Fruit fly (Drosophila melanogaster) whole organism, embryonic: Measurements from ENCODE around the gene CG14034.

Source experiments
- B-H2 ChIP-seq: fragments of 200-800 bp; sonication (Bioruptor generic); optimal IDR thresholded peaks from 2 replicates; lab custom pipeline; 2018; ENCODE audit warnings: missing biosample characterization, mild to moderate bottlenecking, missing genetic modification characterization
- BtbVII ChIP-seq: fragments of 200-800 bp; sonication (Bioruptor generic); optimal IDR thresholded peaks from 3 replicates; lab custom pipeline; 2017; ENCODE audit warnings: missing biosample characterization, mild to moderate bottlenecking, missing genetic modification characterization
- CG13624 ChIP-seq: fragments of 200-800 bp; sonication (Bioruptor generic); optimal IDR thresholded peaks from 2 replicates; lab custom pipeline; 2016; ENCODE audit warnings: missing biosample characterization, missing genetic modification characterization
- CG15073 ChIP-seq: fragments of 200-800 bp; sonication (Bioruptor generic); optimal IDR thresholded peaks from 2 replicates; lab custom pipeline; 2016; ENCODE audit warnings: missing biosample characterization, missing genetic modification characterization
- CG15269 ChIP-seq: fragments of 200-800 bp; sonication (Bioruptor generic); optimal IDR thresholded peaks from 2 replicates; lab custom pipeline; 2018; ENCODE audit warnings: missing biosample characterization, mild to moderate bottlenecking, missing genetic modification characterization, moderate library complexity
- CG15479 ChIP-seq: fragments of 200-800 bp; sonication (Bioruptor generic); optimal IDR thresholded peaks from 3 replicates; lab custom pipeline; 2019; ENCODE audit warnings: missing biosample characterization, mild to moderate bottlenecking, missing genetic modification characterization, moderate library complexity
- CG17328 ChIP-seq: fragments of 200-800 bp; sonication (Bioruptor generic); IDR thresholded peaks from 2 replicates; pipeline ENCODE4 v1.3.6; 2022; ENCODE audit warnings: missing biosample characterization, missing genetic modification characterization
- CG1792 ChIP-seq: fragments of 200-800 bp; sonication (Bioruptor generic); optimal IDR thresholded peaks from 2 replicates; lab custom pipeline; 2016; ENCODE audit warnings: missing biosample characterization, missing genetic modification characterization
- CG18764 ChIP-seq: fragments of 200-800 bp; sonication (Bioruptor generic); optimal IDR thresholded peaks from 3 replicates; lab custom pipeline; 2016; ENCODE audit warnings: missing biosample characterization, missing genetic modification characterization
- CG2199 ChIP-seq: fragments of 200-800 bp; sonication (Bioruptor generic); IDR thresholded peaks from 3 replicates; pipeline ENCODE4 v1.3.6; 2022; ENCODE audit warnings: missing biosample characterization, missing genetic modification characterization
- CG2202 ChIP-seq: fragments of 200-800 bp; sonication (Bioruptor generic); optimal IDR thresholded peaks from 2 replicates; lab custom pipeline; 2018; ENCODE audit warnings: missing biosample characterization, mild to moderate bottlenecking, missing genetic modification characterization
- CG30431 ChIP-seq: fragments of 200-800 bp; sonication (Bioruptor generic); optimal IDR thresholded peaks from 2 replicates; lab custom pipeline; 2017; ENCODE audit warnings: missing biosample characterization, missing genetic modification characterization
- CG32532 ChIP-seq: fragments of 200-800 bp; sonication (Bioruptor generic); IDR thresholded peaks from 2 replicates; pipeline ENCODE4 v1.3.6; 2022; ENCODE audit warnings: missing biosample characterization, missing genetic modification characterization
- CG34376 ChIP-seq: fragments of 200-800 bp; sonication (Bioruptor generic); optimal IDR thresholded peaks from 2 replicates; lab custom pipeline; 2018; ENCODE audit warnings: missing biosample characterization, mild to moderate bottlenecking, missing genetic modification characterization
- CG5180 ChIP-seq: fragments of 200-800 bp; sonication (Bioruptor generic); optimal IDR thresholded peaks from 3 replicates; lab custom pipeline; 2017; ENCODE audit warnings: missing biosample characterization, missing genetic modification characterization, mild to moderate bottlenecking, moderate library complexity, missing genetic modification reagents
- CG5953 ChIP-seq: fragments of 200-800 bp; sonication (Bioruptor generic); IDR thresholded peaks from 2 replicates; pipeline ENCODE4 v1.3.6; 2022; ENCODE audit warnings: missing biosample characterization, missing genetic modification characterization
- CG6254 ChIP-seq: fragments of 200-800 bp; sonication (Bioruptor generic); optimal IDR thresholded peaks from 3 replicates; lab custom pipeline; 2017; ENCODE audit warnings: mild to moderate bottlenecking, missing biosample characterization, missing genetic modification reagents, missing genetic modification characterization
- CG6791 ChIP-seq: fragments of 200-800 bp; sonication (Bioruptor generic); IDR thresholded peaks from 3 replicates; pipeline ENCODE4 v1.3.6; 2022; ENCODE audit warnings: missing biosample characterization, missing genetic modification characterization; ENCODE audit not compliant: partially characterized antibody
- CG7271 ChIP-seq: fragments of 200-800 bp; sonication (Bioruptor generic); optimal IDR thresholded peaks from 2 replicates; lab custom pipeline; 2018; ENCODE audit warnings: missing biosample characterization, mild to moderate bottlenecking, missing genetic modification characterization, moderate library complexity
- CG7357 ChIP-seq: fragments of 200-800 bp; sonication (Bioruptor generic); IDR thresholded peaks from 3 replicates; pipeline ENCODE4 v1.3.6; 2022; ENCODE audit warnings: missing biosample characterization, missing genetic modification characterization
- CG8478 ChIP-seq: fragments of >200 bp; optimal IDR thresholded peaks from 2 replicates; lab custom pipeline; 2018
- CG8944 ChIP-seq: fragments of 200-800 bp; sonication (Bioruptor generic); optimal IDR thresholded peaks from 3 replicates; lab custom pipeline; 2016; ENCODE audit warnings: missing biosample characterization, missing genetic modification characterization
- D19A ChIP-seq: fragments of 200-800 bp; optimal IDR thresholded peaks from 3 replicates; lab custom pipeline; 2019; ENCODE audit warnings: missing biosample characterization, mild to moderate bottlenecking, missing genetic modification characterization, moderate library complexity
- E2f2 ChIP-seq: fragments of 200-800 bp; sonication (Bioruptor generic); IDR thresholded peaks from 2 replicates; pipeline ENCODE4 v1.3.6; 2022; ENCODE audit warnings: missing biosample characterization, missing genetic modification characterization
- Fer1 ChIP-seq: fragments of 200-800 bp; sonication (Bioruptor generic); optimal IDR thresholded peaks from 2 replicates; lab custom pipeline; 2017; ENCODE audit warnings: missing biosample characterization, mild to moderate bottlenecking, missing genetic modification characterization
- GATAe ChIP-seq: fragments of 200-800 bp; sonication (Bioruptor generic); conservative IDR thresholded peaks from 2 replicates; pipeline ENCODE4 v1.3.6; 2022; ENCODE audit warnings: missing biosample characterization, missing genetic modification characterization
- Mad ChIP-seq: fragments of 200-800 bp; sonication (Bioruptor generic); optimal IDR thresholded peaks from 2 replicates; lab custom pipeline; 2016; ENCODE audit warnings: missing biosample characterization, missing genetic modification characterization
- Med ChIP-seq: fragments of 200-800 bp; sonication (Bioruptor generic); peaks from one replicate; lab custom pipeline; 2016; ENCODE audit warnings: missing biosample characterization, missing genetic modification characterization, mild to moderate bottlenecking, inconsistent platforms, moderate library complexity
- NfI ChIP-seq: fragments of 200-800 bp; sonication (Bioruptor generic); optimal IDR thresholded peaks from 3 replicates; lab custom pipeline; 2018; ENCODE audit warnings: missing biosample characterization, mild to moderate bottlenecking, missing genetic modification characterization, moderate library complexity
- PHDP ChIP-seq: fragments of 200-800 bp; sonication (Bioruptor generic); optimal IDR thresholded peaks from 3 replicates; lab custom pipeline; 2018; ENCODE audit warnings: missing biosample characterization, mild to moderate bottlenecking, missing genetic modification characterization, moderate library complexity
- Rfx ChIP-seq: fragments of 200-800 bp; sonication (Bioruptor generic); IDR thresholded peaks from 2 replicates; pipeline ENCODE4 v1.3.6; 2022; ENCODE audit warnings: missing biosample characterization, missing genetic modification characterization
- Xbp1 ChIP-seq: fragments of 200-800 bp; sonication (Bioruptor generic); optimal IDR thresholded peaks from 3 replicates; lab custom pipeline; 2016; ENCODE audit warnings: missing biosample characterization, mild to moderate bottlenecking, missing genetic modification characterization
- ash1 ChIP-seq: fragments of 200-800 bp; sonication (Bioruptor generic); optimal IDR thresholded peaks from 2 replicates; lab custom pipeline; 2018; ENCODE audit warnings: missing biosample characterization, mild to moderate bottlenecking, missing genetic modification characterization
- bsh ChIP-seq, 2 experiments: fragments of 200-800 bp; sonication (Bioruptor generic); optimal IDR thresholded peaks; 2 replicates each; lab custom pipeline; 2017 to 2018; ENCODE audit warnings: mild to moderate bottlenecking in 2 of 2, missing biosample characterization in 2 of 2, missing genetic modification characterization in 2 of 2, moderate library complexity in 1 of 2
- chn ChIP-seq: fragments of 200-800 bp; sonication (Bioruptor generic); optimal IDR thresholded peaks from 2 replicates; lab custom pipeline; 2016; ENCODE audit warnings: missing biosample characterization, missing genetic modification characterization
- eve ChIP-seq, 2 experiments: fragments of >200 bp; optimal IDR thresholded peaks; 2 replicates each; lab custom pipeline; 2017; ENCODE audit warnings: missing biosample characterization in 2 of 2, missing genetic modification characterization in 2 of 2
- fd102C ChIP-seq: fragments of 200-800 bp; sonication (Bioruptor generic); optimal IDR thresholded peaks from 2 replicates; lab custom pipeline; 2018; ENCODE audit warnings: missing biosample characterization, mild to moderate bottlenecking, missing genetic modification characterization, moderate library complexity
- gce ChIP-seq: fragments of 200-800 bp; sonication (Bioruptor generic); IDR thresholded peaks from 3 replicates; pipeline ENCODE4 v1.3.6; 2022; ENCODE audit warnings: missing biosample characterization, missing genetic modification characterization
- gsb ChIP-seq: fragments of 200-800 bp; sonication (Bioruptor generic); IDR thresholded peaks from 2 replicates; pipeline ENCODE4 v1.3.6; 2022; ENCODE audit warnings: missing biosample characterization, missing genetic modification characterization
- insv ChIP-seq, 2 experiments: fragments of 200-800 bp; sonication (Bioruptor generic); optimal IDR thresholded peaks; 3 replicates each; lab custom pipeline; 2016 to 2018; ENCODE audit warnings: missing biosample characterization in 2 of 2, missing genetic modification characterization in 2 of 2
- kah ChIP-seq: fragments of 200-800 bp; sonication (Bioruptor generic); optimal IDR thresholded peaks from 2 replicates; lab custom pipeline; 2018; ENCODE audit warnings: missing biosample characterization, mild to moderate bottlenecking, missing genetic modification characterization
- klu ChIP-seq: fragments of 200-800 bp; sonication (Bioruptor generic); IDR thresholded peaks from 2 replicates; pipeline ENCODE4 v1.3.6; 2022; ENCODE audit warnings: missing biosample characterization, missing genetic modification characterization
- lab ChIP-seq: fragments of 200-800 bp; sonication (Bioruptor generic); optimal IDR thresholded peaks from 3 replicates; lab custom pipeline; 2017; ENCODE audit warnings: missing biosample characterization, missing genetic modification characterization, mild to moderate bottlenecking, moderate library complexity, missing genetic modification reagents
- mld ChIP-seq: fragments of 200-800 bp; sonication (Bioruptor generic); IDR thresholded peaks from 3 replicates; pipeline ENCODE4 v1.3.6; 2022; ENCODE audit warnings: missing biosample characterization, missing genetic modification characterization; ENCODE audit not compliant: partially characterized antibody
- odd ChIP-seq: fragments of 200-800 bp; sonication (Bioruptor generic); optimal IDR thresholded peaks from 2 replicates; lab custom pipeline; 2017; ENCODE audit warnings: missing biosample characterization, mild to moderate bottlenecking, missing genetic modification characterization
- sd ChIP-seq: fragments of 200-800 bp; sonication (Bioruptor generic); optimal IDR thresholded peaks from 3 replicates; lab custom pipeline; 2018; ENCODE audit warnings: missing biosample characterization, mild to moderate bottlenecking, missing genetic modification characterization, moderate library complexity
- sima ChIP-seq: fragments of 200-800 bp; sonication (Bioruptor generic); optimal IDR thresholded peaks from 2 replicates; lab custom pipeline; 2016; ENCODE audit warnings: missing biosample characterization, missing genetic modification characterization
- unc-4 ChIP-seq: fragments of 200-800 bp; sonication (Bioruptor generic); IDR thresholded peaks from 2 replicates; pipeline ENCODE4 v1.3.6; 2022; ENCODE audit warnings: missing biosample characterization, missing genetic modification characterization; ENCODE audit not compliant: partially characterized antibody
- zfh2 ChIP-seq: fragments of 200-800 bp; sonication (Bioruptor generic); optimal IDR thresholded peaks from 2 replicates; lab custom pipeline; 2016; ENCODE audit warnings: missing biosample characterization, missing genetic modification characterization

CG14034 gene

DNA sequence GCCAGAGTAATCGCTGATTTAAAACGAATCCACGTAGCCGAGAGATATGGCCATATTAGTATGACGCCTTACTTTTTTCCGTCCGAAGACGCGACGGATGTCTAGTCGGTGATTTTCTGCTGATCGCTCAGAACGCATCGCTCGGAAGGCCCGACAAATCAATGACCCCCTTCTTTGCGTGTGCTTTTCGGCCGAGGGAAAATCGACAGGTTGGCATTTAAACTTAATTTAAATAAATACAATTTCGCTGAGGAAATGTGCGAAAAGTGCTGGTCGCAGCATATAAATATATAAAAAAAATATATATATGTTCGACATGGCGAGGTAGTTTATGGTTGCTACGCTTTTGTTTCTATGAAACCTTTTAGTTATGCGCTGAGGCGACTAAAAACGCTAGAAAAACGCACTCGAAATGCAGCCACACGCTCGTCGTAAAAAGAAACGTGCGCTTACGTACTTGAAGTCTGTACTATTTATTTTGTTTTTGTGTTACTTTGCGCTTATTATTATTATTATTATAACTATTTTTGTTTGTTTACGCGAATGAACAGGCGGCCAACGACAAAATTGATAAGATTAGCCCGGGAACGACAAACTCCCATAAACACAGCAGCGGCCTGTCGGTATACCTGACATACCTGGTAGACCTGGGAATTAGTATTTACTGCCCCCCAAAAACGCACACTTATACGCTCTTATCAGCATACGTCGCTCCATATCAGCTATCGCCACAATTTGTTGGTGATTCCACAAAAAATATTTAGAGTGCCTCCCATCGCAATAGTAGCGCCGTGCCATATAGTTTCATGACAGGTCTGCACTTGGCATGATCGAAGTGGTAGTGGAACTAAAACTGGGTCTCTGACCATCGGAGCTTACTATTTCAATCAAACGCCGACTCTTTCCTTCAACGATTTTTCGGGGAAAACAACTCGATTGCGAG is 16.9 kb upstream of the CG14034 start (continued):
- no peak for TF ChIP-seq CG7271
- peak; percentile 42 for TF ChIP-seq Fer1 (GFP tag; lab: Kevin White, UChicago)
- TF ChIP-seq klu (GFP tag; lab: Robert Waterston, UW) = no peak
- TF ChIP-seq CG8478 = no peak
- 0 out of 3 replicates have a peak, but pooled peaks have one; percentile 21 for TF ChIP-seq mld
- peak; percentile 19 for TF ChIP-seq PHDP (tag; lab: Kevin White, UChicago)
- no peak for TF ChIP-seq CG15073 (GFP tag; lab: Kevin White, UChicago)
- no peak for TF ChIP-seq CG15479 (GFP tag; lab: Kevin White, UChicago)
- TF ChIP-seq Mad = no peak
- TF ChIP-seq CG6254 = peak; percentile 10
- no peak for TF ChIP-seq Rfx (GFP tag; lab: Robert Waterston, UW)
- TF ChIP-seq CG1792 (GFP tag; lab: Kevin White, UChicago) = no peak
- no peak for TF ChIP-seq gsb
- no peak for TF ChIP-seq ash1 (GFP tag; lab: Kevin White, UChicago)
- TF ChIP-seq NfI (GFP tag; lab: Kevin White, UChicago) = no peak
- no peak for TF ChIP-seq CG32532
- no peak for TF ChIP-seq CG8944 (GFP tag; lab: Kevin White, UChicago)
- no peak for TF ChIP-seq CG2202 (tag; lab: Kevin White, UChicago)
- TF ChIP-seq CG30431 = no peak
- 0 out of 3 replicates have a peak, but pooled peaks have one; percentile 54 for TF ChIP-seq CG2199
- peak; percentile 27 for TF ChIP-seq B-H2 (GFP tag; lab: Kevin White, UChicago)
- TF ChIP-seq gce (GFP tag; lab: Robert Waterston, UW) = no peak
- TF ChIP-seq fd102C (GFP tag; lab: Kevin White, UChicago) = no peak
- no peak for TF ChIP-seq CG5953 (GFP tag; lab: Robert Waterston, UW)
- TF ChIP-seq bsh (GFP tag; optimal IDR thresholded peaks at IDR 0.05; lab: Kevin White, UChicago) = no peak
- no peak for TF ChIP-seq chn (GFP tag; lab: Kevin White, UChicago)
- TF ChIP-seq odd (GFP tag; lab: Kevin White, UChicago) = peak; percentile 46
- peak; percentile 68 for TF ChIP-seq GATAe
- peak; percentile 77 for TF ChIP-seq Med (GFP tag; lab: Kevin White, UChicago)
- peak; percentile 45 for TF ChIP-seq BtbVII
- 0 out of 3 replicates have a peak, but pooled peaks have one; percentile 24 for TF ChIP-seq CG6791
- no peak for TF ChIP-seq sima (GFP tag; lab: Kevin White, UChicago)
- no peak for TF ChIP-seq CG13624 (GFP tag; lab: Kevin White, UChicago)
- TF ChIP-seq lab (GFP tag; lab: Kevin White, UChicago) = peak; percentile 71
- TF ChIP-seq CG7357 (GFP tag; lab: Robert Waterston, UW) = no peak
- TF ChIP-seq CG5180 (GFP tag; lab: Kevin White, UChicago) = peak; percentile 44
- TF ChIP-seq Xbp1 (GFP tag; lab: Kevin White, UChicago) = no peak
- no peak for TF ChIP-seq insv (GFP tag; optimal IDR thresholded peaks at IDR 0.05; lab: Kevin White, UChicago)
- TF ChIP-seq kah (GFP tag; lab: Kevin White, UChicago) = no peak
- no peak for TF ChIP-seq zfh2 (GFP tag; lab: Kevin White, UChicago)
- TF ChIP-seq E2f2 (GFP tag; lab: Robert Waterston, UW) = 0 out of 2 replicates have a peak, but pooled peaks have one; percentile 14
- no peak for TF ChIP-seq CG17328 (GFP tag; lab: Robert Waterston, UW)
- no peak for TF ChIP-seq unc-4 (GFP tag; lab: Robert Waterston, UW)
- TF ChIP-seq CG15269 = peak; percentile 38
- no peak for TF ChIP-seq D19A
- TF ChIP-seq CG34376 (GFP tag; lab: Kevin White, UChicago) = peak; percentile 89
- TF ChIP-seq eve (GFP tag; optimal IDR thresholded peaks at IDR 0.05; lab: Kevin White, UChicago) = peak in 1 of 2 experiments; percentile 1
- TF ChIP-seq CG18764 (GFP tag; lab: Kevin White, UChicago) = no peak
- TF ChIP-seq sd (tag; lab: Kevin White, UChicago) = peak; percentile 90
